Fruit fly (Drosophila melanogaster) whole organism, prepupa: Measurements from ENCODE around the gene CG43050.

Source experiments
- Blimp-1 ChIP-seq: fragments of 200-800 bp; sonication (Bioruptor generic); optimal IDR thresholded peaks from 3 replicates; lab custom pipeline; 2017; ENCODE audit warnings: missing biosample characterization, missing genetic modification characterization, mild to moderate bottlenecking, moderate library complexity, missing genetic modification reagents
- CG10631 ChIP-seq: fragments of 200-800 bp; sonication (Bioruptor generic); optimal IDR thresholded peaks from 2 replicates; lab custom pipeline; 2016; ENCODE audit warnings: missing biosample characterization, missing genetic modification characterization
- CG10669 ChIP-seq: fragments of 200-800 bp; sonication (Bioruptor generic); optimal IDR thresholded peaks from 3 replicates; lab custom pipeline; 2018; ENCODE audit warnings: missing biosample characterization, mild to moderate bottlenecking, missing genetic modification characterization, moderate library complexity
- CG11294 ChIP-seq: fragments of 200-800 bp; sonication (Bioruptor generic); IDR thresholded peaks from 2 replicates; pipeline ENCODE4 v1.3.6; 2022; ENCODE audit warnings: missing biosample characterization, missing genetic modification characterization
- CG11902 ChIP-seq: fragments of 200-800 bp; sonication (Bioruptor generic); optimal IDR thresholded peaks from 3 replicates; lab custom pipeline; 2016; ENCODE audit warnings: missing biosample characterization, missing genetic modification characterization
- CG15336 ChIP-seq: fragments of 200-800 bp; sonication (Bioruptor generic); IDR thresholded peaks from 2 replicates; pipeline ENCODE4 v1.3.6; 2022; ENCODE audit warnings: missing biosample characterization, missing genetic modification characterization
- CG1621 ChIP-seq: fragments of 200-800 bp; sonication (Bioruptor generic); optimal IDR thresholded peaks from 3 replicates; lab custom pipeline; 2018; ENCODE audit warnings: missing biosample characterization, mild to moderate bottlenecking, missing genetic modification characterization
- CG16779 ChIP-seq: fragments of 200-800 bp; sonication (Bioruptor generic); optimal IDR thresholded peaks from 3 replicates; lab custom pipeline; 2017; ENCODE audit warnings: missing biosample characterization, mild to moderate bottlenecking, missing genetic modification characterization
- CG31627 ChIP-seq: fragments of 200-800 bp; sonication (Bioruptor generic); optimal IDR thresholded peaks from 3 replicates; lab custom pipeline; 2016; ENCODE audit warnings: missing biosample characterization, missing genetic modification characterization
- CG34406 ChIP-seq: fragments of 200-800 bp; sonication (Bioruptor generic); optimal IDR thresholded peaks from 3 replicates; lab custom pipeline; 2016; ENCODE audit warnings: missing biosample characterization, missing genetic modification characterization
- CG6163 ChIP-seq: fragments of 200-800 bp; sonication (Bioruptor generic); IDR thresholded peaks from 3 replicates; pipeline ENCODE4 v1.3.6; 2022; ENCODE audit warnings: missing biosample characterization, missing genetic modification characterization
- CG6792 ChIP-seq: fragments of 200-800 bp; sonication (Bioruptor generic); optimal IDR thresholded peaks from 3 replicates; lab custom pipeline; 2016; ENCODE audit warnings: missing biosample characterization, missing genetic modification characterization
- CG6808 ChIP-seq: fragments of 200-800 bp; sonication (Bioruptor generic); optimal IDR thresholded peaks from 3 replicates; lab custom pipeline; 2017; ENCODE audit warnings: missing biosample characterization, missing genetic modification characterization, mild to moderate bottlenecking, moderate library complexity, missing genetic modification reagents
- CG6854 ChIP-seq: fragments of 200-800 bp; sonication (Bioruptor generic); optimal IDR thresholded peaks from 2 replicates; lab custom pipeline; 2017; ENCODE audit warnings: missing biosample characterization, mild to moderate bottlenecking, missing genetic modification characterization
- CG8119 ChIP-seq: fragments of 200-800 bp; sonication (Bioruptor generic); IDR thresholded peaks from 3 replicates; pipeline ENCODE4 v1.3.6; 2022; ENCODE audit warnings: missing biosample characterization, missing genetic modification characterization
- CG8319 ChIP-seq: fragments of 200-800 bp; sonication (Bioruptor generic); optimal IDR thresholded peaks from 3 replicates; lab custom pipeline; 2016; ENCODE audit warnings: missing biosample characterization, missing genetic modification characterization
- CG8632 ChIP-seq: fragments of 200-800 bp; sonication (Bioruptor generic); optimal IDR thresholded peaks from 3 replicates; lab custom pipeline; 2016; ENCODE audit warnings: missing biosample characterization, missing genetic modification characterization
- CG9139 ChIP-seq: fragments of 200-800 bp; sonication (Bioruptor generic); optimal IDR thresholded peaks from 3 replicates; lab custom pipeline; 2017; ENCODE audit warnings: missing biosample characterization, mild to moderate bottlenecking, missing genetic modification characterization
- Eip75B ChIP-seq: fragments of 200-800 bp; sonication (Bioruptor generic); optimal IDR thresholded peaks from 3 replicates; lab custom pipeline; 2016; ENCODE audit warnings: missing biosample characterization, missing genetic modification characterization
- Eip78C ChIP-seq: fragments of 200-800 bp; sonication (Bioruptor generic); peaks from one replicate; lab custom pipeline; 2016; ENCODE audit warnings: missing biosample characterization, missing genetic modification characterization
- Eip93F ChIP-seq: fragments of 200-800 bp; sonication (Bioruptor generic); optimal IDR thresholded peaks from 2 replicates; lab custom pipeline; 2016; ENCODE audit warnings: missing biosample characterization, mild to moderate bottlenecking, missing genetic modification characterization
- Ets21C ChIP-seq: fragments of 200-800 bp; sonication (Bioruptor generic); optimal IDR thresholded peaks from 3 replicates; lab custom pipeline; 2016; ENCODE audit warnings: missing biosample characterization, missing genetic modification characterization
- Ets96B ChIP-seq: fragments of 200-800 bp; optimal IDR thresholded peaks from 2 replicates; lab custom pipeline; 2019; ENCODE audit warnings: missing biosample characterization, mild to moderate bottlenecking, missing genetic modification characterization, moderate library complexity
- Gug ChIP-seq: fragments of 200-800 bp; sonication (Bioruptor generic); IDR thresholded peaks from 2 replicates; pipeline ENCODE4 v1.3.6; 2022; ENCODE audit warnings: missing biosample characterization, missing genetic modification characterization
- Hr38 ChIP-seq: sonication (Bioruptor generic); optimal IDR thresholded peaks from 2 replicates; lab custom pipeline; 2016; ENCODE audit warnings: missing biosample characterization, missing genetic modification characterization
- Hr39 ChIP-seq: fragments of 200-800 bp; sonication (Bioruptor generic); optimal IDR thresholded peaks from 2 replicates; lab custom pipeline; 2016; ENCODE audit warnings: missing biosample characterization, missing genetic modification characterization
- Hr4 ChIP-seq: fragments of 200-800 bp; sonication (Bioruptor generic); optimal IDR thresholded peaks from 3 replicates; lab custom pipeline; 2016; ENCODE audit warnings: missing biosample characterization, missing genetic modification characterization
- Lpt ChIP-seq: fragments of 200-800 bp; sonication (Bioruptor generic); optimal IDR thresholded peaks from 3 replicates; lab custom pipeline; 2016; ENCODE audit warnings: missing biosample characterization, missing genetic modification characterization
- Met ChIP-seq: fragments of 200-800 bp; sonication (Bioruptor generic); optimal IDR thresholded peaks from 3 replicates; lab custom pipeline; 2016; ENCODE audit warnings: missing biosample characterization, missing genetic modification characterization
- OdsH ChIP-seq: fragments of 200-800 bp; sonication (Bioruptor generic); optimal IDR thresholded peaks from 3 replicates; lab custom pipeline; 2016; ENCODE audit warnings: missing biosample characterization, missing genetic modification characterization
- Smox ChIP-seq: fragments of 200-800 bp; sonication (Bioruptor generic); optimal IDR thresholded peaks from 3 replicates; lab custom pipeline; 2016; ENCODE audit warnings: missing biosample characterization, missing genetic modification characterization
- Sox14 ChIP-seq: fragments of 200-800 bp; sonication (Bioruptor generic); optimal IDR thresholded peaks from 3 replicates; lab custom pipeline; 2016; ENCODE audit warnings: missing biosample characterization, missing genetic modification characterization
- Sox15 ChIP-seq: fragments of 200-800 bp; sonication (Bioruptor generic); optimal IDR thresholded peaks from 3 replicates; lab custom pipeline; 2016; ENCODE audit warnings: missing biosample characterization, missing genetic modification characterization
- achi ChIP-seq: fragments of 200-800 bp; sonication (Bioruptor generic); optimal IDR thresholded peaks from 3 replicates; lab custom pipeline; 2016; ENCODE audit warnings: missing biosample characterization, missing genetic modification characterization
- acj6 ChIP-seq: fragments of 200-800 bp; sonication (Bioruptor generic); optimal IDR thresholded peaks from 3 replicates; lab custom pipeline; 2016; ENCODE audit warnings: missing biosample characterization, missing genetic modification characterization
- dsx ChIP-seq: fragments of 200-800 bp; optimal IDR thresholded peaks from 3 replicates; lab custom pipeline; 2019; ENCODE audit warnings: missing biosample characterization, mild to moderate bottlenecking, missing genetic modification characterization, moderate library complexity; ENCODE audit not compliant: poor library complexity, severe bottlenecking
- eg ChIP-seq: fragments of 200-800 bp; sonication (Bioruptor generic); IDR thresholded peaks from 3 replicates; pipeline ENCODE4 v1.3.6; 2022; ENCODE audit warnings: missing biosample characterization, missing genetic modification characterization
- esn ChIP-seq: fragments of 200-800 bp; sonication (Bioruptor generic); optimal IDR thresholded peaks from 2 replicates; lab custom pipeline; 2016; ENCODE audit warnings: missing biosample characterization, mild to moderate bottlenecking, missing genetic modification characterization, moderate library complexity
- fd85E ChIP-seq: fragments of 200-800 bp; sonication (Bioruptor generic); optimal IDR thresholded peaks from 3 replicates; lab custom pipeline; 2016; ENCODE audit warnings: missing biosample characterization, missing genetic modification characterization
- fkh ChIP-seq: fragments of 200-800 bp; sonication (Bioruptor generic); optimal IDR thresholded peaks from 3 replicates; lab custom pipeline; 2017; ENCODE audit warnings: missing biosample characterization, mild to moderate bottlenecking, missing genetic modification characterization, moderate library complexity
- lz ChIP-seq: fragments of 200-800 bp; sonication (Bioruptor generic); optimal IDR thresholded peaks from 3 replicates; lab custom pipeline; 2016; ENCODE audit warnings: missing biosample characterization, missing genetic modification characterization
- net ChIP-seq: fragments of 200-800 bp; sonication (Bioruptor generic); optimal IDR thresholded peaks from 3 replicates; lab custom pipeline; 2016; ENCODE audit warnings: missing biosample characterization, missing genetic modification characterization
- pdm3 ChIP-seq: fragments of 200-800 bp; sonication (Bioruptor generic); optimal IDR thresholded peaks from 3 replicates; lab custom pipeline; 2016; ENCODE audit warnings: missing biosample characterization, missing genetic modification characterization
- salr ChIP-seq, 2 experiments: fragments of 200-800 bp; sonication (Bioruptor generic); optimal IDR thresholded peaks; 3 replicates each; lab custom pipeline; 2016 to 2018; ENCODE audit warnings: missing biosample characterization in 2 of 2, missing genetic modification characterization in 2 of 2, mild to moderate bottlenecking in 1 of 2
- spab ChIP-seq: fragments of 200-800 bp; sonication (Bioruptor generic); optimal IDR thresholded peaks from 2 replicates; lab custom pipeline; 2017; ENCODE audit warnings: missing biosample characterization, mild to moderate bottlenecking, missing genetic modification characterization, missing genetic modification reagents
- ss ChIP-seq, 2 experiments: fragments of 200-800 bp; sonication (Bioruptor generic); optimal IDR thresholded peaks; 2 replicates in 1 of 2; 3 replicates in 1 of 2; lab custom pipeline; 2017 to 2018; ENCODE audit warnings: mild to moderate bottlenecking in 2 of 2, missing biosample characterization in 2 of 2, missing genetic modification characterization in 2 of 2, moderate library complexity in 1 of 2
- svp ChIP-seq: fragments of 200-800 bp; sonication (Bioruptor generic); peaks from one replicate; lab custom pipeline; 2016; ENCODE audit warnings: missing biosample characterization, missing genetic modification characterization
- topi ChIP-seq: fragments of 200-800 bp; sonication (Bioruptor generic); optimal IDR thresholded peaks from 3 replicates; lab custom pipeline; 2016; ENCODE audit warnings: missing biosample characterization, missing genetic modification characterization
- vri ChIP-seq: fragments of 200-800 bp; sonication (Bioruptor generic); optimal IDR thresholded peaks from 3 replicates; lab custom pipeline; 2016; ENCODE audit warnings: missing biosample characterization, mild to moderate bottlenecking, missing genetic modification characterization

The CG43050 gene

dm6 chr2L:13145035-13145683 is 26.1 kb downstream of the CG43050 start (continued):
- TF ChIP-seq Hr38 (GFP tag; lab: Kevin White, UChicago) = no peak
- TF ChIP-seq CG6163 (GFP tag; lab: Robert Waterston, UW) = no peak; the same call in 2 of the 3 replicates
- peak; percentile 70 for TF ChIP-seq CG8119 (GFP tag; lab: Robert Waterston, UW)
- peak; percentile 69; the same call in 2 of the 3 replicates for TF ChIP-seq eg (GFP tag; lab: Robert Waterston, UW)
- peak; percentile 1 for TF ChIP-seq Sox14
- TF ChIP-seq CG9139 (GFP tag; lab: Kevin White, UChicago) = no peak
- peak; percentile 29 for TF ChIP-seq OdsH
- TF ChIP-seq Eip78C = peak; percentile 69
- no peak for TF ChIP-seq vri

dm6 chr2L:13146254-13146653 is 27.2 kb downstream of the CG43050 start:
- TF ChIP-seq CG34406 (GFP tag; lab: Kevin White, UChicago) = peak; percentile 50
- TF ChIP-seq Sox15 (GFP tag; lab: Kevin White, UChicago) = no peak
- no peak for TF ChIP-seq Gug (GFP tag; lab: Robert Waterston, UW)
- TF ChIP-seq achi (GFP tag; lab: Kevin White, UChicago) = peak; percentile 37
- peak; percentile 70 for TF ChIP-seq CG6808 (GFP tag; lab: Kevin White, UChicago)
- TF ChIP-seq OdsH = peak; percentile 26
- peak; percentile 78 for TF ChIP-seq CG10631 (GFP tag; lab: Kevin White, UChicago)
- no peak for TF ChIP-seq Hr4
- peak; percentile 4 for TF ChIP-seq CG11902
- TF ChIP-seq lz = no peak
- peak; percentile 57 for TF ChIP-seq svp (GFP tag; lab: Kevin White, UChicago)
- TF ChIP-seq net (GFP tag; lab: Kevin White, UChicago) = peak; percentile 6
- TF ChIP-seq Hr38 (GFP tag; lab: Kevin White, UChicago) = no peak
- TF ChIP-seq CG16779 (tag; lab: Kevin White, UChicago) = peak; percentile 16
- TF ChIP-seq salr (GFP tag; optimal IDR thresholded peaks at IDR 0.05; lab: Kevin White, UChicago) = peak in 1 of 2 experiments; percentile 24
- TF ChIP-seq ss (GFP tag; optimal IDR thresholded peaks at IDR 0.05; lab: Kevin White, UChicago) = peak; percentile 44 to 71
- no peak for TF ChIP-seq Eip93F (GFP tag; lab: Kevin White, UChicago)
- TF ChIP-seq CG10669 (GFP tag; lab: Kevin White, UChicago) = peak; percentile 69
- no peak; the same call in 1 of the 2 replicates for TF ChIP-seq CG11294 (GFP tag; lab: Robert Waterston, UW)
- TF ChIP-seq fkh = no peak
- peak; percentile 11 for TF ChIP-seq Smox (GFP tag; lab: Kevin White, UChicago)
- peak; percentile 83 for TF ChIP-seq Ets96B (tag; lab: Kevin White, UChicago)
- 0 out of 3 replicates have a peak, but pooled peaks have one; percentile 5 for TF ChIP-seq eg (GFP tag; lab: Robert Waterston, UW)
- peak; percentile 71 for TF ChIP-seq spab (GFP tag; lab: Kevin White, UChicago)
- peak; percentile 33 for TF ChIP-seq CG8632
- no peak for TF ChIP-seq CG8319 (GFP tag; lab: Kevin White, UChicago)
- TF ChIP-seq fd85E (GFP tag; lab: Kevin White, UChicago) = no peak
- no peak for TF ChIP-seq Eip75B (GFP tag; lab: Kevin White, UChicago)
- TF ChIP-seq topi (GFP tag; lab: Kevin White, UChicago) = peak; percentile 27
- no peak for TF ChIP-seq CG6792 (GFP tag; lab: Kevin White, UChicago)
- TF ChIP-seq pdm3 = no peak
- TF ChIP-seq CG6854 (GFP tag; lab: Kevin White, UChicago) = no peak
- no peak for TF ChIP-seq CG15336 (GFP tag; lab: Robert Waterston, UW)
- TF ChIP-seq CG6163 (GFP tag; lab: Robert Waterston, UW) = peak; percentile 44; the same call in 1 of the 3 replicates
- peak; percentile 80 for TF ChIP-seq dsx (GFP tag; lab: Kevin White, UChicago)
- peak; percentile 15 for TF ChIP-seq Blimp-1
- TF ChIP-seq Ets21C = no peak
- TF ChIP-seq CG31627 (GFP tag; lab: Kevin White, UChicago) = no peak
- TF ChIP-seq Met = peak; percentile 18
- peak; percentile 34 for TF ChIP-seq CG1621
- TF ChIP-seq esn (GFP tag; lab: Kevin White, UChicago) = peak; percentile 42
- TF ChIP-seq Eip78C = peak; percentile 48
- peak; percentile 16 for TF ChIP-seq Sox14
- peak; percentile 56 for TF ChIP-seq acj6 (GFP tag; lab: Kevin White, UChicago)
- no peak for TF ChIP-seq Hr39 (GFP tag; lab: Kevin White, UChicago)
- no peak for TF ChIP-seq Lpt (GFP tag; lab: Kevin White, UChicago)
